Worm (Caenorhabditis elegans) whole organism, L1 larva: ENCODE results near the gene F49C12.6.
"Not testable (repeated sequence)": the region's sequence is repeated elsewhere in the genome, so short reads cannot be mapped to it uniquely, and the experiment has no call there.

ENCODE experiments used
- nhr-47 ChIP-seq: sonication (generic microtip); optimal IDR thresholded peaks from 2 replicates; lab custom pipeline; 2016; ENCODE audit warnings: mild to moderate bottlenecking, missing genetic modification characterization, moderate library complexity, missing compliant biosample characterization
- tbx-2 ChIP-seq: sonication (generic microtip); optimal IDR thresholded peaks from 2 replicates; lab custom pipeline; 2016; ENCODE audit warnings: missing genetic modification characterization, missing compliant biosample characterization
- ztf-11 ChIP-seq, 2 experiments: sonication (generic microtip); optimal IDR thresholded peaks; 2 replicates each; lab custom pipeline; 2016 to 2017; ENCODE audit warnings: missing genetic modification characterization in 2 of 2, missing biosample characterization in 1 of 2, missing compliant biosample characterization in 1 of 2

DNA sequence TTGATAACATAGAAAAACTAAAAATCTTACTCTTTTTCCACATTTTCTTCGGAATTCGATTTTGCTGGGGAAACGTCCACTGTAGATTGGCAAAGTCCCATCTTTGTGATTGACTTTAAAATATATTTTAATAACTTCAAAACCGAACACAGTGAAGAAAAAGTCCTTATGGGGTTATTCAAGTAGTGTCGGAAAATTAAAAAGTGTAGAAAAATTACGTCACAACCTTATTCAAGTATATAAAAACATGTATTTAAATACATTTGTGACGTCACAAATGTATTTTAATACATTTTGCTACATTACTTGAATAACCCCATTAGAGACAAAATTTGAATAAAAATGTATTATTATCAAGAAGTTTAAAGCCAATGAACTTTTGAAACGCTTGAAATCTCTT, 4.0 kb upstream of the F49C12.6 start, which contains the start of gene F49C12.7:
- TF ChIP-seq ztf-11 (tag; optimal IDR thresholded peaks at IDR 0.05; lab: Kevin White, UChicago); nhr-47 (tag; lab: Kevin White, UChicago); tbx-2 (tag; lab: Kevin White, UChicago): not testable (repeated sequence)
